Fruit fly (Drosophila melanogaster) whole organism, adult: Measurements from ENCODE around the gene Orct.

ENCODE experiments used
- CG11617 ChIP-seq: fragments of 200-800 bp; sonication (Bioruptor generic); optimal IDR thresholded peaks from 2 replicates; lab custom pipeline; 2017; ENCODE audit warnings: mild to moderate bottlenecking, missing biosample characterization, missing genetic modification reagents, missing genetic modification characterization
- CG12768 ChIP-seq: fragments of 200-800 bp; sonication (Bioruptor generic); optimal IDR thresholded peaks from 2 replicates; lab custom pipeline; 2017; ENCODE audit warnings: missing biosample characterization, missing genetic modification characterization, mild to moderate bottlenecking, moderate library complexity, missing genetic modification reagents
- CG14711 ChIP-seq: fragments of 200-800 bp; sonication (Bioruptor generic); optimal IDR thresholded peaks from 2 replicates; lab custom pipeline; 2018; ENCODE audit warnings: missing biosample characterization, mild to moderate bottlenecking, missing genetic modification characterization, moderate library complexity
- CG1620 ChIP-seq: fragments of 200-800 bp; sonication (Bioruptor generic); optimal IDR thresholded peaks from 2 replicates; lab custom pipeline; 2016; ENCODE audit warnings: missing biosample characterization, missing genetic modification characterization
- CG33017 ChIP-seq: fragments of 200-800 bp; sonication (Bioruptor generic); optimal IDR thresholded peaks from 2 replicates; lab custom pipeline; 2018; ENCODE audit warnings: missing biosample characterization, mild to moderate bottlenecking, missing genetic modification characterization, moderate library complexity
- CG5204 ChIP-seq: fragments of 200-800 bp; sonication (Bioruptor generic); optimal IDR thresholded peaks from 2 replicates; lab custom pipeline; 2016; ENCODE audit warnings: missing biosample characterization, missing genetic modification characterization
- CG7045 ChIP-seq: fragments of 200-800 bp; sonication (Bioruptor generic); optimal IDR thresholded peaks from 2 replicates; lab custom pipeline; 2017; ENCODE audit warnings: missing biosample characterization, mild to moderate bottlenecking, missing genetic modification characterization
- CG7101 ChIP-seq: fragments of 200-800 bp; sonication (Bioruptor generic); optimal IDR thresholded peaks from 2 replicates; lab custom pipeline; 2018; ENCODE audit warnings: missing biosample characterization, mild to moderate bottlenecking, missing genetic modification characterization, moderate library complexity
- Clk ChIP-seq: fragments of 200-800 bp; sonication (Bioruptor generic); optimal IDR thresholded peaks from 2 replicates; lab custom pipeline; 2017; ENCODE audit warnings: missing biosample characterization, missing genetic modification characterization
- Crg-1 ChIP-seq: fragments of 200-800 bp; sonication (Bioruptor generic); optimal IDR thresholded peaks from 2 replicates; lab custom pipeline; 2016; ENCODE audit warnings: missing biosample characterization, missing genetic modification characterization
- Hr96 ChIP-seq: fragments of 200-800 bp; sonication (Bioruptor generic); optimal IDR thresholded peaks from 2 replicates; lab custom pipeline; 2016; ENCODE audit warnings: missing biosample characterization, missing genetic modification characterization
- Mnt ChIP-seq: fragments of 200-800 bp; sonication (Bioruptor generic); optimal IDR thresholded peaks from 2 replicates; lab custom pipeline; 2016; ENCODE audit warnings: missing biosample characterization, mild to moderate bottlenecking, missing genetic modification characterization
- bab1 ChIP-seq: fragments of 200-800 bp; sonication (Bioruptor generic); optimal IDR thresholded peaks from 3 replicates; lab custom pipeline; 2019; ENCODE audit warnings: missing biosample characterization, mild to moderate bottlenecking, missing genetic modification characterization, moderate library complexity
- cic ChIP-seq: fragments of 200-800 bp; sonication (Bioruptor generic); optimal IDR thresholded peaks from 2 replicates; lab custom pipeline; 2017; ENCODE audit warnings: missing biosample characterization, mild to moderate bottlenecking, missing genetic modification characterization, moderate library complexity
- cnc ChIP-seq, 2 experiments: fragments of >200 bp; optimal IDR thresholded peaks; 2 replicates each; lab custom pipeline; 2017
- kay ChIP-seq: fragments of 200-800 bp; sonication (Bioruptor generic); peaks from one replicate; lab custom pipeline; 2016; ENCODE audit warnings: missing biosample characterization, missing genetic modification characterization, borderline replicate concordance
- ovo ChIP-seq: fragments of 200-800 bp; sonication (Bioruptor generic); optimal IDR thresholded peaks from 2 replicates; lab custom pipeline; 2016; ENCODE audit warnings: missing biosample characterization, missing genetic modification characterization
- pad ChIP-seq: fragments of 200-800 bp; sonication (Bioruptor generic); optimal IDR thresholded peaks from 3 replicates; lab custom pipeline; 2017; ENCODE audit warnings: missing biosample characterization, missing genetic modification characterization, mild to moderate bottlenecking, moderate library complexity, missing genetic modification reagents
- tj ChIP-seq: fragments of 200-800 bp; sonication (Bioruptor generic); optimal IDR thresholded peaks from 3 replicates; lab custom pipeline; 2017; ENCODE audit warnings: missing biosample characterization, mild to moderate bottlenecking, missing genetic modification characterization, moderate library complexity
- toe ChIP-seq: fragments of 200-800 bp; sonication (Bioruptor generic); optimal IDR thresholded peaks from 2 replicates; lab custom pipeline; 2016; ENCODE audit warnings: missing biosample characterization, missing genetic modification characterization

The Orct gene

DNA sequence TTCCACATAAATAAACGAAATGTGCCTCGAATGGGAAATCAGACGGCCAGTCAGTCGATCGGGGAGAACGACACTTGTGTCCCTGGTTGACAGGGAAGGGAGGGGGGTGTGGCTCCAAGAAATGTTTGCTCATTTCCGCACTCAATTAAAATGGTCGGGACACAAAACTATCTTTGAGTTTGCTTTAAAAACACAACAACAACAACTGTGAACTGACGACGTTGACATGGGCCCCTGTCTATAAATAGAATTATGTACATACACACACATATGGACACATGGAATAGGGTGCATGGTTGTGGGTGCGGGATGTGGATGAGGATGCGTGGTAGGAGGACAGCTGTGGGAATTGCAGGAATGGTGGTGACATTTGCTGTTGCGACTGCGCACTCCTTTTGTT, 6.0 kb upstream of the Orct start:
- TF ChIP-seq pad (GFP tag; lab: Kevin White, UChicago), result no peak
- TF ChIP-seq Mnt (GFP tag; lab: Kevin White, UChicago), result no peak
- no peak for TF ChIP-seq Hr96
- no peak for TF ChIP-seq CG5204 (GFP tag; lab: Kevin White, UChicago)
- no peak for TF ChIP-seq CG14711
- TF ChIP-seq CG1620, result no peak
- TF ChIP-seq CG7101 (tag; lab: Kevin White, UChicago), result no peak
- no peak for TF ChIP-seq Crg-1
- TF ChIP-seq toe, result no peak
- TF ChIP-seq CG7045 (GFP tag; lab: Kevin White, UChicago), result no peak
- TF ChIP-seq bab1 (GFP tag; lab: Kevin White, UChicago), result no peak
- no peak for TF ChIP-seq CG12768 (GFP tag; lab: Kevin White, UChicago)
- no peak for TF ChIP-seq cnc (optimal IDR thresholded peaks at IDR 0.05; lab: Kevin White, UChicago)
- TF ChIP-seq ovo (GFP tag; lab: Kevin White, UChicago), result no peak
- TF ChIP-seq kay (GFP tag; lab: Kevin White, UChicago), result no peak
- no peak for TF ChIP-seq tj (GFP tag; lab: Kevin White, UChicago)
- TF ChIP-seq CG11617 (GFP tag; lab: Kevin White, UChicago), result no peak
- no peak for TF ChIP-seq cic (GFP tag; lab: Kevin White, UChicago)
- TF ChIP-seq Clk (GFP tag; lab: Kevin White, UChicago), result no peak
- TF ChIP-seq CG33017 (tag; lab: Kevin White, UChicago), result no peak

DNA sequence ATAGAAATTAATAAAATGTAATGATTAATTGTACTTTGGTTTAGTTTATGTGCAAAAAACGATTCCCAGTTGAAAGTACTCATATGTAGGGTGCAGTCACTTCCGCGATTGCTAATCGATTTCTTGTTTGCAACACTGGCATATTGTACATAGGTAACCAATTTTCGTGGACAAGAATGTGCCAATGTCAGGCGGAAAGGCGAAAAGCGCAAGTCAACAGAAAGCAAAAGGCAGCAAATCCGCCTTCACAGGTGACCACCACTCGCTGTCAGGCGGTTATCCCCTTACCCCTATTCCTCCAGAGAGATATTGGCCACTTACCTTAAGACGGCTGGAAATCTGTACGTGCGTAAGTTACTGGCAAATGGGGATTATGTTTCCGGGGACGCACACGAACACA, 5.5 kb upstream of the Orct start:
- TF ChIP-seq tj (GFP tag; lab: Kevin White, UChicago) (peak; percentile 96), kay (GFP tag; lab: Kevin White, UChicago) (no peak)

DNA sequence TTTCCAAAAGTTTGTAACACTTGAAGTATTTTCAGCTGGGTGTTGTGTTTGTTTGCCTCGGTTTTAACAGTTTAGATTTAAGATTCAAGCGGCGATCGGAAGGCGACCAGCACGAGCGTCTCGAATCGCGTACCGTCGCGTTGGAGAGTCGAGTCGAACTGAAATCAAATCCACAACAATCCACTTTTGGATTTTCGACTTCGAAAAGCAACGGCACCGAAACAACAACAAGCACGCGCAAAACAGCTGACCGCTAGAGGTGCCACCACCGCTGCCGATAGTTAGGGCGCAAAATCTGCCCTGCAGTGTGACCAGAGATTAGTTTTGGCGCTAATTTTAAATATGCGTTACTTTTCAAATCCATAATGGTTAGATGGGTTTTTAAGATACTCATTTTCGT, 5.0 kb upstream of the Orct start, which contains the start of gene jar:
Gene jar, minus strand, starts transcription at position 163 of the 400 bp plus-strand sequence.
- TF ChIP-seq Clk (GFP tag; lab: Kevin White, UChicago), result no peak
- no peak for TF ChIP-seq CG5204 (GFP tag; lab: Kevin White, UChicago)
- no peak for TF ChIP-seq kay (GFP tag; lab: Kevin White, UChicago)
- peak; percentile 77 for TF ChIP-seq CG14711
- TF ChIP-seq Crg-1, result no peak
- TF ChIP-seq bab1 (GFP tag; lab: Kevin White, UChicago), result peak; percentile 74
- TF ChIP-seq ovo (GFP tag; lab: Kevin White, UChicago), result peak; percentile 95
- no peak for TF ChIP-seq toe
- peak; percentile 43 for TF ChIP-seq CG7101 (tag; lab: Kevin White, UChicago)
- no peak for TF ChIP-seq Hr96
- TF ChIP-seq cic (GFP tag; lab: Kevin White, UChicago), result peak; percentile 52
- no peak for TF ChIP-seq tj (GFP tag; lab: Kevin White, UChicago)
- TF ChIP-seq cnc (optimal IDR thresholded peaks at IDR 0.05; lab: Kevin White, UChicago), result no peak
- peak; percentile 17 for TF ChIP-seq CG33017 (tag; lab: Kevin White, UChicago)
- peak; percentile 14 for TF ChIP-seq CG1620
- TF ChIP-seq pad (GFP tag; lab: Kevin White, UChicago), result peak; percentile 23
- TF ChIP-seq CG7045 (GFP tag; lab: Kevin White, UChicago), result peak; percentile 13
- peak; percentile 24 for TF ChIP-seq CG12768 (GFP tag; lab: Kevin White, UChicago)
- TF ChIP-seq CG11617 (GFP tag; lab: Kevin White, UChicago), result peak; percentile 16
- TF ChIP-seq Mnt (GFP tag; lab: Kevin White, UChicago), result peak; percentile 71

DNA sequence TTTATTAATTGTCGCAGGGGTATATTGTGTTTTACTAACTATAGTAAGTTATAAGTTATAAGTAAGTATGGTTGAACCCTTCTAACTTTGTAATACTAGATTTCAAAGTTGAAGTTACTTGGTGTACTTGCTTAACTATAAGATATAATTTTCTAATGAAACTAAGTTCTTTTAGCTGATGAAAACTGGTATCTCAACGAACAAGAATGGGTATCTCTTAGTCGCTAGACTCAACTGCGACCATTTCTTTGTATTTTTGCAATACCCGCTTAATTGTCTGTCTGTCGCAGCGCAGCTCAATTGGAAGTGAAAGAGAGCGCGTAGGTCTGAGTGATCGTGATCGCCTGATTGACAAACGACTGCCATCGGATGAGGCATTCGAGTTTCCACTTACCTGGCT, 3.8 kb upstream of the Orct start:
- TF ChIP-seq pad (GFP tag; lab: Kevin White, UChicago) (no peak), CG5204 (GFP tag; lab: Kevin White, UChicago) (no peak), cic (GFP tag; lab: Kevin White, UChicago) (no peak), Clk (GFP tag; lab: Kevin White, UChicago) (no peak), Hr96 (no peak), CG7045 (GFP tag; lab: Kevin White, UChicago) (no peak), ovo (GFP tag; lab: Kevin White, UChicago) (no peak), bab1 (GFP tag; lab: Kevin White, UChicago) (peak; percentile 16), Mnt (GFP tag; lab: Kevin White, UChicago) (no peak), tj (GFP tag; lab: Kevin White, UChicago) (peak; percentile 64)

DNA sequence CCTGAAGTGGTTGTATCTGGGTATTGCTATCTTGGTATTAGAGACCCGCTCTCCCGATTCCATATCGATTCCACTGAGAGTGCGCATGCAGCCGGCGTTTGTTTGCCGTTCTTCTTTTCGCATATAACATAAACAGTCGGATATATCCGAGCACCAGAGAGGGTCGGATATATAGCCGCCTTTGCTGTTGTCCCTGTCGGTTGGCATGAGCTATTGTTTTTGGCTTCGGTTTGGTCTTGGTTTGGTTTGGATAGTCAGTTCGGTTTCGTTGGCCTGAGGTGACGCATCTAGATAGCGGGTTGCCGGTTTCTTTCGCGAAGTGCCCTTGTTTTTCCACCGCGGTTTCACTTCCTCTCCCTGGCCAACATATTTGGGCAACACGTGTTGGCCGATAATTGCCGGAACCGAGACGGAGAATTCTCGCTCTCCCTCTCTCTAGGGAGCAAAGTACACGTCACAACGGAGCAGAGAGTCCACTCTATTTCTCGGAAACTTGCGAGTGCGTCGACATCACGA, 3.2 kb upstream of the Orct start, which contains the start of gene Orct2:
Gene Orct2, plus strand, starts transcription at position 255 of the 516 bp plus-strand sequence.
- TF ChIP-seq toe (peak; percentile 16), cic (GFP tag; lab: Kevin White, UChicago) (peak; percentile 31), ovo (GFP tag; lab: Kevin White, UChicago) (no peak), CG7045 (GFP tag; lab: Kevin White, UChicago) (peak; percentile 35), Mnt (GFP tag; lab: Kevin White, UChicago) (peak; percentile 82), CG12768 (GFP tag; lab: Kevin White, UChicago) (peak; percentile 50), bab1 (GFP tag; lab: Kevin White, UChicago) (no peak), kay (GFP tag; lab: Kevin White, UChicago) (no peak), CG1620 (no peak), pad (GFP tag; lab: Kevin White, UChicago) (peak; percentile 17), Clk (GFP tag; lab: Kevin White, UChicago) (no peak), CG14711 (no peak), Hr96 (no peak), CG33017 (tag; lab: Kevin White, UChicago) (no peak), CG7101 (tag; lab: Kevin White, UChicago) (no peak), CG5204 (GFP tag; lab: Kevin White, UChicago) (no peak), Crg-1 (no peak), cnc (optimal IDR thresholded peaks at IDR 0.05; lab: Kevin White, UChicago) (no peak), tj (GFP tag; lab: Kevin White, UChicago) (peak; percentile 50), CG11617 (GFP tag; lab: Kevin White, UChicago) (no peak)
